Fruit fly (Drosophila melanogaster) whole organism, embryonic: Measurements from ENCODE around the gene corolla.

Experiments
- Atf3 ChIP-seq: fragments of 200-800 bp; sonication (Bioruptor generic); optimal IDR thresholded peaks from 3 replicates; lab custom pipeline; 2016; ENCODE audit warnings: missing biosample characterization, missing genetic modification characterization
- CG10321 ChIP-seq: fragments of 200-800 bp; sonication (Bioruptor generic); IDR thresholded peaks from 2 replicates; pipeline ENCODE4 v1.3.6; 2022; ENCODE audit warnings: missing biosample characterization, missing genetic modification characterization
- CG10431 ChIP-seq: fragments of 200-800 bp; sonication (Bioruptor generic); optimal IDR thresholded peaks from 3 replicates; lab custom pipeline; 2018; ENCODE audit warnings: missing biosample characterization, mild to moderate bottlenecking, missing genetic modification characterization
- CG11085 ChIP-seq: fragments of 200-800 bp; sonication (Bioruptor generic); IDR thresholded peaks from 2 replicates; pipeline ENCODE4 v1.3.6; 2022; ENCODE audit warnings: missing biosample characterization, missing genetic modification characterization
- CG11696 ChIP-seq: fragments of 200-800 bp; sonication (Bioruptor generic); IDR thresholded peaks from 2 replicates; pipeline ENCODE4 v1.3.6; 2022; ENCODE audit warnings: missing biosample characterization, missing genetic modification characterization
- CG12104 ChIP-seq: fragments of 200-800 bp; sonication (Bioruptor generic); optimal IDR thresholded peaks from 3 replicates; lab custom pipeline; 2016; ENCODE audit warnings: missing biosample characterization, missing genetic modification characterization
- CG12219 ChIP-seq: fragments of 200-800 bp; sonication (Bioruptor generic); optimal IDR thresholded peaks from 3 replicates; lab custom pipeline; 2018; ENCODE audit warnings: missing biosample characterization, mild to moderate bottlenecking, missing genetic modification characterization
- CG1233 ChIP-seq: fragments of 200-800 bp; sonication (Bioruptor generic); optimal IDR thresholded peaks from 4 replicates; lab custom pipeline; 2018; ENCODE audit warnings: missing biosample characterization, mild to moderate bottlenecking, missing genetic modification characterization
- CG12769 ChIP-seq: fragments of 200-800 bp; sonication (Bioruptor generic); optimal IDR thresholded peaks from 2 replicates; lab custom pipeline; 2019; ENCODE audit warnings: missing biosample characterization, mild to moderate bottlenecking, missing genetic modification characterization, moderate library complexity
- CG13296 ChIP-seq: fragments of 200-800 bp; sonication (Bioruptor generic); optimal IDR thresholded peaks from 3 replicates; lab custom pipeline; 2018; ENCODE audit warnings: missing biosample characterization, mild to moderate bottlenecking, missing genetic modification characterization
- CG14860 ChIP-seq: fragments of 200-800 bp; sonication (Bioruptor generic); IDR thresholded peaks from 3 replicates; pipeline ENCODE4 v1.3.6; 2022; ENCODE audit warnings: missing biosample characterization, missing genetic modification characterization; ENCODE audit not compliant: partially characterized antibody
- CG15601 ChIP-seq: fragments of 200-800 bp; sonication (Bioruptor generic); optimal IDR thresholded peaks from 3 replicates; lab custom pipeline; 2019; ENCODE audit warnings: missing biosample characterization, mild to moderate bottlenecking, missing genetic modification characterization, moderate library complexity
- CG1602 ChIP-seq: fragments of 200-800 bp; sonication (Bioruptor generic); optimal IDR thresholded peaks from 3 replicates; lab custom pipeline; 2016; ENCODE audit warnings: missing biosample characterization, missing genetic modification characterization
- CG16779 ChIP-seq: fragments of 200-800 bp; sonication (Bioruptor generic); IDR thresholded peaks from 2 replicates; pipeline ENCODE4 v1.3.6; 2022; ENCODE audit warnings: missing biosample characterization, missing genetic modification characterization
- CG3065 ChIP-seq: fragments of 200-800 bp; sonication (Bioruptor generic); optimal IDR thresholded peaks from 2 replicates; lab custom pipeline; 2016; ENCODE audit warnings: missing biosample characterization, missing genetic modification characterization
- CG31365 ChIP-seq: fragments of 200-800 bp; sonication (Bioruptor generic); optimal IDR thresholded peaks from 2 replicates; lab custom pipeline; 2018; ENCODE audit warnings: missing biosample characterization, mild to moderate bottlenecking, missing genetic modification characterization
- CG3838 ChIP-seq: fragments of 200-800 bp; sonication (Bioruptor generic); optimal IDR thresholded peaks from 3 replicates; lab custom pipeline; 2016; ENCODE audit warnings: missing biosample characterization, missing genetic modification characterization
- CG4617 ChIP-seq: fragments of 200-800 bp; sonication (Bioruptor generic); optimal IDR thresholded peaks from 3 replicates; lab custom pipeline; 2016; ENCODE audit warnings: missing biosample characterization, missing genetic modification characterization, borderline replicate concordance
- CG6175 ChIP-seq: fragments of 200-800 bp; sonication (Bioruptor generic); IDR thresholded peaks from 3 replicates; pipeline ENCODE4 v1.3.6; 2022; ENCODE audit warnings: missing biosample characterization, missing genetic modification characterization
- CG6689 ChIP-seq: fragments of 200-800 bp; sonication (Bioruptor generic); IDR thresholded peaks from 2 replicates; pipeline ENCODE4 v1.3.6; 2022; ENCODE audit warnings: missing biosample characterization, missing genetic modification characterization
- CG6854 ChIP-seq: fragments of 200-800 bp; sonication (Bioruptor generic); optimal IDR thresholded peaks from 3 replicates; lab custom pipeline; 2017; ENCODE audit warnings: missing biosample characterization, mild to moderate bottlenecking, missing genetic modification characterization
- CG9817 ChIP-seq: fragments of 200-800 bp; sonication (Bioruptor generic); optimal IDR thresholded peaks from 2 replicates; lab custom pipeline; 2018; ENCODE audit warnings: missing biosample characterization, mild to moderate bottlenecking, missing genetic modification characterization, moderate library complexity
- Camta ChIP-seq: fragments of 200-800 bp; sonication (Bioruptor generic); optimal IDR thresholded peaks from 2 replicates; lab custom pipeline; 2016; ENCODE audit warnings: missing biosample characterization, missing genetic modification characterization
- Ets97D ChIP-seq: fragments of 200-800 bp; sonication (Bioruptor generic); optimal IDR thresholded peaks from 3 replicates; lab custom pipeline; 2016; ENCODE audit warnings: missing biosample characterization, missing genetic modification characterization
- GATAe ChIP-seq: fragments of 200-800 bp; sonication (Bioruptor generic); conservative IDR thresholded peaks from 2 replicates; pipeline ENCODE4 v1.3.6; 2022; ENCODE audit warnings: missing biosample characterization, missing genetic modification characterization
- HHEX ChIP-seq: fragments of 200-800 bp; sonication (Bioruptor generic); optimal IDR thresholded peaks from 3 replicates; lab custom pipeline; 2017; ENCODE audit warnings: missing biosample characterization, mild to moderate bottlenecking, missing genetic modification characterization, missing genetic modification reagents
- NC2α ChIP-seq: fragments of 200-800 bp; sonication (Bioruptor generic); optimal IDR thresholded peaks from 2 replicates; lab custom pipeline; 2016; ENCODE audit warnings: missing biosample characterization, missing genetic modification characterization
- NK7.1 ChIP-seq: fragments of 200-800 bp; sonication (Bioruptor generic); optimal IDR thresholded peaks from 3 replicates; lab custom pipeline; 2016; ENCODE audit warnings: missing biosample characterization, missing genetic modification characterization
- NfI ChIP-seq: fragments of 200-800 bp; sonication (Bioruptor generic); optimal IDR thresholded peaks from 3 replicates; lab custom pipeline; 2018; ENCODE audit warnings: missing biosample characterization, mild to moderate bottlenecking, missing genetic modification characterization, moderate library complexity
- TFAM ChIP-seq: fragments of 200-800 bp; sonication (Bioruptor generic); optimal IDR thresholded peaks from 2 replicates; lab custom pipeline; 2017; ENCODE audit warnings: missing biosample characterization, missing genetic modification characterization, inconsistent platforms
- ara ChIP-seq: fragments of 200-800 bp; sonication (Bioruptor generic); IDR thresholded peaks from 2 replicates; pipeline ENCODE4 v1.3.6; 2022; ENCODE audit warnings: missing biosample characterization, missing genetic modification characterization
- bab2 ChIP-seq: fragments of 200-800 bp; sonication (Bioruptor generic); optimal IDR thresholded peaks from 2 replicates; lab custom pipeline; 2016; ENCODE audit warnings: missing biosample characterization, missing genetic modification characterization
- bigmax ChIP-seq: fragments of 200-800 bp; sonication (Bioruptor generic); optimal IDR thresholded peaks from 2 replicates; lab custom pipeline; 2018; ENCODE audit warnings: missing biosample characterization, mild to moderate bottlenecking, missing genetic modification characterization
- cg ChIP-seq: fragments of 200-800 bp; sonication (Bioruptor generic); optimal IDR thresholded peaks from 3 replicates; lab custom pipeline; 2019; ENCODE audit warnings: missing biosample characterization, mild to moderate bottlenecking, missing genetic modification characterization, moderate library complexity
- crc ChIP-seq: fragments of 200-800 bp; sonication (Bioruptor generic); optimal IDR thresholded peaks from 2 replicates; lab custom pipeline; 2016; ENCODE audit warnings: missing biosample characterization, missing genetic modification characterization
- croc ChIP-seq: fragments of 200-800 bp; sonication (Bioruptor generic); conservative IDR thresholded peaks from 3 replicates; pipeline ENCODE4 v1.3.6; 2022; ENCODE audit warnings: missing biosample characterization, missing genetic modification characterization
- eyg ChIP-seq: fragments of 200-800 bp; sonication (Bioruptor generic); optimal IDR thresholded peaks from 3 replicates; lab custom pipeline; 2016; ENCODE audit warnings: missing biosample characterization, missing genetic modification characterization
- fd3F ChIP-seq: fragments of 200-800 bp; sonication (Bioruptor generic); optimal IDR thresholded peaks from 2 replicates; lab custom pipeline; 2018; ENCODE audit warnings: missing biosample characterization, mild to moderate bottlenecking, missing genetic modification characterization, moderate library complexity
- fd64A ChIP-seq: fragments of 200-800 bp; sonication (Bioruptor generic); optimal IDR thresholded peaks from 3 replicates; lab custom pipeline; 2018; ENCODE audit warnings: missing biosample characterization, mild to moderate bottlenecking, missing genetic modification characterization
- hbn ChIP-seq: fragments of 200-800 bp; sonication (Bioruptor generic); IDR thresholded peaks from 2 replicates; pipeline ENCODE4 v1.3.6; 2022; ENCODE audit warnings: missing biosample characterization, missing genetic modification characterization; ENCODE audit not compliant: partially characterized antibody
- kah ChIP-seq: fragments of 200-800 bp; sonication (Bioruptor generic); optimal IDR thresholded peaks from 2 replicates; lab custom pipeline; 2018; ENCODE audit warnings: missing biosample characterization, mild to moderate bottlenecking, missing genetic modification characterization
- onecut ChIP-seq: fragments of 200-800 bp; sonication (Bioruptor generic); IDR thresholded peaks from 2 replicates; pipeline ENCODE4 v1.3.6; 2022; ENCODE audit warnings: missing biosample characterization, missing genetic modification characterization
- pzg ChIP-seq: fragments of 200-800 bp; sonication (Bioruptor generic); optimal IDR thresholded peaks from 3 replicates; lab custom pipeline; 2018; ENCODE audit warnings: missing biosample characterization, mild to moderate bottlenecking, missing genetic modification characterization, moderate library complexity
- rib ChIP-seq: fragments of 200-800 bp; sonication (Bioruptor generic); IDR thresholded peaks from 2 replicates; pipeline ENCODE4 v1.3.6; 2022; ENCODE audit warnings: missing biosample characterization, missing genetic modification characterization
- sens-2 ChIP-seq: fragments of 200-800 bp; sonication (Bioruptor generic); IDR thresholded peaks from 2 replicates; pipeline ENCODE4 v1.3.6; 2022; ENCODE audit warnings: missing biosample characterization, missing genetic modification characterization
- sna ChIP-seq: fragments of 200-800 bp; sonication (Bioruptor generic); IDR thresholded peaks from 2 replicates; pipeline ENCODE4 v1.3.6; 2022; ENCODE audit warnings: missing biosample characterization, missing genetic modification characterization; ENCODE audit not compliant: partially characterized antibody
- tll ChIP-seq, 2 experiments: fragments of 200-800 bp in 1 of 2; fragments of >200 bp in 1 of 2; sonication (Bioruptor generic) in 1 of 2; optimal IDR thresholded peaks; 2 replicates each; lab custom pipeline; 2017 to 2019; ENCODE audit warnings: missing biosample characterization in 2 of 2, missing genetic modification characterization in 2 of 2, mild to moderate bottlenecking in 1 of 2, moderate library complexity in 1 of 2
- vfl ChIP-seq: fragments of 200-800 bp; sonication (Bioruptor generic); optimal IDR thresholded peaks from 2 replicates; lab custom pipeline; 2016; ENCODE audit warnings: missing biosample characterization, missing genetic modification characterization
- zfh1 ChIP-seq: fragments of 200-800 bp; sonication (Bioruptor generic); IDR thresholded peaks from 3 replicates; pipeline ENCODE4 v1.3.6; 2022; ENCODE audit warnings: missing biosample characterization, missing genetic modification characterization

Gene corolla

DNA sequence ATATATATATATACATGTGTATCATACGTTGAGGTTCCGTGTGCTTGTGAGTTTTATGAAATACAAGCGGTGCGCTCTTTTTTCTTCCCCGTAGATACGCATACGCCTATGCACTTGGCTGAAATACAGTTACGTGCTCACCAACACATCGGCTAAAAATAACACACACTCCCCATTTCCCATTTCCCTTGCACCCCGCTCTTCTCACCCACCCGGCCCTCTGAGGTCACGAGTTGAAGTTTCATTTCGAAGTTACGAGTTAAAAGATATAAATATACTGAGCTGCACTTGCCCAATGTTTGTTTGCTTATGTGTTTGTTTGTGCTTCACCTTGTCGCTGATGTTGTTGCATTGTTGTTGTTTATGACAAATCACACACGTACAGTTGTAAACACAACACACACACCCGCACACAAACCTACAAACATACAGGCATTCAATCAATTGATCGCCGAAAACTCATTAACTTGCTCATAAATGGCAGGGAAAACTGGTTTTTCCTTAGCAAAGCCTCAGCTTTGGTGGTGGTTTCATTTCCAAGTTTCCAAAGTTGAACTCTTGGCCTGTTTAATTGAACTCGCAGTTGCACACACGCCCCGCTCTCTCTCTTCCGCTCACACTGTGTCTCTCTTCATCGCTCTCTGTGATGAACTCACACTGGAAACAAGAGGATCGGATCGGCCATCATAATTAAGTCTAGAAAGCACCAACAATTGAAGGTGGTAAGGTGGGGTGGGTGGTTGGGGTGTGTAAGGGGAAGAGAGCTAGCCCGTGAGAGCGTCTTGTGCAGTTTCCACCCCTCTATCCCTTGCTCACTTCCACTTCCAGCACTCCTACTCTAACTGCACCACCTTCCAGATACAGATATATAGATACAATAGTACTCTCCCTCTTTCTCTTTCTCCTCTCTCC is 26.6 kb upstream of the corolla start (continued):
- TF ChIP-seq crc (GFP tag; lab: Kevin White, UChicago) = no peak
- TF ChIP-seq CG6175 (GFP tag; lab: Robert Waterston, UW) = no peak
- no peak for TF ChIP-seq bab2 (GFP tag; lab: Kevin White, UChicago)
- 0 out of 2 replicates have a peak, but pooled peaks have one; percentile 5 for TF ChIP-seq onecut (GFP tag; lab: Robert Waterston, UW)
- TF ChIP-seq CG6854 = no peak
- TF ChIP-seq NfI (GFP tag; lab: Kevin White, UChicago) = no peak
- no peak for TF ChIP-seq CG1233 (GFP tag; lab: Kevin White, UChicago)
- TF ChIP-seq NC2α (GFP tag; lab: Kevin White, UChicago) = no peak
- TF ChIP-seq bigmax (GFP tag; lab: Kevin White, UChicago) = no peak
- no peak for TF ChIP-seq CG31365 (tag; lab: Kevin White, UChicago)
- TF ChIP-seq croc (GFP tag; lab: Robert Waterston, UW) = no peak
- TF ChIP-seq NK7.1 (GFP tag; lab: Kevin White, UChicago) = no peak
- no peak for TF ChIP-seq CG14860 (GFP tag; lab: Robert Waterston, UW)
- TF ChIP-seq Camta = no peak
- peak; percentile 38 for TF ChIP-seq CG15601 (tag; lab: Kevin White, UChicago)
- TF ChIP-seq CG10431 = no peak
- TF ChIP-seq Atf3 = no peak
- no peak for TF ChIP-seq fd3F (GFP tag; lab: Kevin White, UChicago)
- no peak for TF ChIP-seq hbn
- no peak for TF ChIP-seq pzg
- no peak for TF ChIP-seq kah (GFP tag; lab: Kevin White, UChicago)
- no peak for TF ChIP-seq CG1602 (GFP tag; lab: Kevin White, UChicago)
- no peak for TF ChIP-seq sens-2 (GFP tag; lab: Robert Waterston, UW)
- no peak for TF ChIP-seq fd64A (GFP tag; lab: Kevin White, UChicago)
- no peak for TF ChIP-seq ara (GFP tag; lab: Robert Waterston, UW)
- no peak for TF ChIP-seq TFAM (GFP tag; lab: Kevin White, UChicago)
- TF ChIP-seq CG4617 = no peak
- TF ChIP-seq eyg (GFP tag; lab: Kevin White, UChicago) = no peak
- peak; percentile 36; the same call in 1 of the 2 replicates for TF ChIP-seq CG10321 (GFP tag; lab: Robert Waterston, UW)
- TF ChIP-seq vfl (GFP tag; lab: Kevin White, UChicago) = no peak
- no peak for TF ChIP-seq CG16779
- peak; percentile 66 for TF ChIP-seq CG12769 (tag; lab: Kevin White, UChicago)
- TF ChIP-seq GATAe (GFP tag; lab: Robert Waterston, UW) = no peak
- TF ChIP-seq CG11085 (GFP tag; lab: Robert Waterston, UW) = no peak
- TF ChIP-seq CG3065 (GFP tag; lab: Kevin White, UChicago) = no peak
- TF ChIP-seq CG3838 (GFP tag; lab: Kevin White, UChicago) = peak; percentile 12
- TF ChIP-seq Ets97D (GFP tag; lab: Kevin White, UChicago) = no peak
- TF ChIP-seq tll (GFP tag; optimal IDR thresholded peaks at IDR 0.05; lab: Kevin White, UChicago) = no peak
- TF ChIP-seq cg (GFP tag; lab: Kevin White, UChicago) = peak; percentile 74
- no peak for TF ChIP-seq CG9817
- TF ChIP-seq CG11696 (GFP tag; lab: Robert Waterston, UW) = no peak
- TF ChIP-seq zfh1 = no peak
- TF ChIP-seq HHEX (GFP tag; lab: Kevin White, UChicago) = no peak
- TF ChIP-seq rib (GFP tag; lab: Robert Waterston, UW) = no peak
- no peak for TF ChIP-seq CG13296
- no peak; the same call in 1 of the 2 replicates for TF ChIP-seq CG6689
- 0 out of 2 replicates have a peak, but pooled peaks have one; percentile 35 for TF ChIP-seq sna (GFP tag; lab: Robert Waterston, UW)
- peak; percentile 2 for TF ChIP-seq CG12104
- TF ChIP-seq CG12219 (GFP tag; lab: Kevin White, UChicago) = peak; percentile 6
